Worm (Caenorhabditis elegans) whole organism, late embryonic: ENCODE results near the gene F08F8.6.

Experiments
- ceh-24 ChIP-seq: sonication (generic microtip); optimal IDR thresholded peaks from 2 replicates; lab custom pipeline; 2016; ENCODE audit warnings: mild to moderate bottlenecking, missing genetic modification characterization, missing compliant biosample characterization
- ceh-45 ChIP-seq: fragments of 200-800 bp; sonication (Bioruptor generic); IDR thresholded peaks from 2 replicates; pipeline ENCODE4 v1.3.6; 2022; ENCODE audit warnings: missing genetic modification reagents, missing genetic modification characterization, missing compliant biosample characterization
- dve-1 ChIP-seq: sonication (generic microtip); optimal IDR thresholded peaks from 2 replicates; lab custom pipeline; 2017; ENCODE audit warnings: antibody characterized with exemption, mild to moderate bottlenecking, missing genetic modification characterization, missing compliant biosample characterization
- elt-2 ChIP-seq: sonication (generic microtip); optimal IDR thresholded peaks from 2 replicates; lab custom pipeline; 2016; ENCODE audit warnings: missing genetic modification reagents, missing genetic modification characterization, missing compliant biosample characterization
- hlh-8 ChIP-seq: sonication (generic microtip); optimal IDR thresholded peaks from 2 replicates; lab custom pipeline; 2016; ENCODE audit warnings: missing genotype, missing genetic modification characterization, missing compliant biosample characterization
- lin-11 ChIP-seq: fragments of 200-800 bp; sonication (Bioruptor generic); optimal IDR thresholded peaks from 2 replicates; lab custom pipeline; 2018; ENCODE audit warnings: mild to moderate bottlenecking, missing genetic modification characterization, missing compliant biosample characterization
- pros-1 ChIP-seq: fragments of 150-350 bp; optimal IDR thresholded peaks from 2 replicates; lab custom pipeline; 2014; ENCODE audit warnings: missing biosample characterization, missing genetic modification reagents, missing genetic modification characterization
- zip-5 ChIP-seq: sonication (generic microtip); optimal IDR thresholded peaks from 2 replicates; lab custom pipeline; 2016; ENCODE audit warnings: missing genetic modification characterization, missing compliant biosample characterization

DNA sequence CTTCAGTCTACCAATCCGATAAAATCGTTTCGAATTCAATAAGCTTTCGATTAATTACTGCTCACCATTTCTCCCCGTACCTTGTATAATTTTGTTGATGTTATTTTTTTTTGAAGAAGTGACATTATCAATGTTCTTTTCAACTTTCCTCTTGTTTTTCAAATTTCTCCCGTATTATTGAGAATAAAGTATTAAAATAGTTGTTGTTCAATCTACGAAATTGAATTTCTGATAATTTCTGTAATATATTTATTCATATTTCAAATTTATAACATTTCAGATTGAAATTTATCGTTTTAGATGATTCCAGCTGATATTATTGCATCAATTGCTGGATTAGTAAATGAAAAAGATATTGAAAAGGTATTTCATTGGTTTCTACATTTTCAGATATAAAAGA, 42.4 kb downstream of the F08F8.6 start, which contains the start of gene trd-1:
- no peak for TF ChIP-seq ceh-24
- TF ChIP-seq pros-1 (tag; lab: Kevin White, UChicago): no peak
- TF ChIP-seq lin-11: no peak
- no peak for TF ChIP-seq hlh-8 (tag; lab: Kevin White, UChicago)
- TF ChIP-seq dve-1 (tag; lab: Kevin White, UChicago): no peak
- TF ChIP-seq zip-5 (tag; lab: Kevin White, UChicago): no peak
- TF ChIP-seq ceh-45: no peak
- TF ChIP-seq elt-2: no peak
